Fruit fly (Drosophila melanogaster): ENCODE measurements around the gene Zcchc7.

Gene Zcchc7

dm6 chr3L:16885042-16885441 is 39.9 kb downstream of the Zcchc7 start (continued):
- TF ChIP-seq CG10565 (GFP tag; optimal IDR thresholded peaks at IDR 0.05) (no peak), phol (tag; optimal IDR thresholded peaks at IDR 0.05) (no peak), kah (GFP tag; optimal IDR thresholded peaks at IDR 0.05) (no peak), grau (tag; optimal IDR thresholded peaks at IDR 0.05) (peak; percentile 46), zfh2 (GFP tag; optimal IDR thresholded peaks at IDR 0.05) (no peak), CG2678 (tag; optimal IDR thresholded peaks at IDR 0.05) (peak; percentile 72), pros (GFP tag; optimal IDR thresholded peaks at IDR 0.05) (no peak), CG11093 (GFP tag; IDR thresholded peaks at IDR 0.05) (no peak), CG18476 (GFP tag; optimal IDR thresholded peaks at IDR 0.05) (no peak), CG11560 (tag; IDR thresholded peaks at IDR 0.05) (0 out of 3 replicates have a peak, but pooled peaks have one; percentile 19), onecut (GFP tag; IDR thresholded peaks at IDR 0.05) (no peak), CG9215 (GFP tag; IDR thresholded peaks at IDR 0.05) (0 out of 2 replicates have a peak, but pooled peaks have one; percentile 12), CG6175 (GFP tag; IDR thresholded peaks at IDR 0.05) (no peak), Aef1 (GFP tag; IDR thresholded peaks at IDR 0.05) (peak; percentile 52; the same call in 2 of the 3 replicates), lilli (GFP tag; optimal IDR thresholded peaks at IDR 0.05) (peak; percentile 28), Trl (optimal IDR thresholded peaks at IDR 0.05) (no peak), Trl (GFP tag; optimal IDR thresholded peaks at IDR 0.05) (no peak), CG6813 (GFP tag; optimal IDR thresholded peaks at IDR 0.05) (no peak), sob (GFP tag; IDR thresholded peaks at IDR 0.05) (peak; percentile 45; the same call in 1 of the 2 replicates), Sry-β (GFP tag; optimal IDR thresholded peaks at IDR 0.05) (no peak), CG18599 (GFP tag; optimal IDR thresholded peaks at IDR 0.05) (peak; percentile 45), H2.0 (GFP tag; IDR thresholded peaks at IDR 0.05) (peak; percentile 17; the same call in 1 of the 2 replicates), Atf3 (GFP tag; optimal IDR thresholded peaks at IDR 0.05) (no peak), fd102C (GFP tag; optimal IDR thresholded peaks at IDR 0.05) (no peak), NfI (GFP tag; optimal IDR thresholded peaks at IDR 0.05) (peak; percentile 30), pzg (GFP tag; optimal IDR thresholded peaks at IDR 0.05) (no peak), maf-S (GFP tag; optimal IDR thresholded peaks at IDR 0.05) (no peak), Awh (GFP tag; IDR thresholded peaks at IDR 0.05) (no peak), pho (GFP tag; optimal IDR thresholded peaks at IDR 0.05) (peak; percentile 6), Dbx (GFP tag; IDR thresholded peaks at IDR 0.05) (peak; percentile 45; the same call in 1 of the 3 replicates), Kr (GFP tag; optimal IDR thresholded peaks at IDR 0.05) (no peak), Ets97D (GFP tag; optimal IDR thresholded peaks at IDR 0.05) (no peak), Hmr (GFP tag; optimal IDR thresholded peaks at IDR 0.05) (peak; percentile 39), CG43689 (GFP tag; IDR thresholded peaks at IDR 0.05) (no peak), CG17186 (GFP tag; optimal IDR thresholded peaks at IDR 0.05) (no peak), unc-4 (GFP tag; IDR thresholded peaks at IDR 0.05; ENCODE audit: partially characterized antibody) (no peak), B-H1 (GFP tag; IDR thresholded peaks at IDR 0.05) (no peak), Hey (tag; optimal IDR thresholded peaks at IDR 0.05) (no peak), br (optimal IDR thresholded peaks at IDR 0.05) (no peak), Oli (tag; optimal IDR thresholded peaks at IDR 0.05) (no peak), BEAF-32 (GFP tag; optimal IDR thresholded peaks at IDR 0.05) (no peak), CG16813 (GFP tag; IDR thresholded peaks at IDR 0.05; ENCODE audit: partially characterized antibody) (no peak), CG8089 (GFP tag; optimal IDR thresholded peaks at IDR 0.05) (no peak), CG3995 (GFP tag; optimal IDR thresholded peaks at IDR 0.05) (no peak), CG17359 (tag; optimal IDR thresholded peaks at IDR 0.05) (peak; percentile 41), Fer3 (tag; optimal IDR thresholded peaks at IDR 0.05) (peak; percentile 59), CG10366 (GFP tag; IDR thresholded peaks at IDR 0.05) (peak; percentile 46), nmo (GFP tag; optimal IDR thresholded peaks at IDR 0.05) (no peak), amos (GFP tag; IDR thresholded peaks at IDR 0.05; ENCODE audit: partially characterized antibody) (no peak), tio (GFP tag; optimal IDR thresholded peaks at IDR 0.05) (no peak), zen2 (GFP tag; IDR thresholded peaks at IDR 0.05; ENCODE audit: partially characterized antibody) (no peak)

All from whole organism, embryonic.